Fruit fly (Drosophila melanogaster) whole organism, prepupa: Measurements from ENCODE around the gene Ir31a.
A peak's percentile ranks its signal among the peaks of the same experiment; 100 is the strongest.

Source experiments
- Blimp-1 ChIP-seq: fragments of 200-800 bp; sonication (Bioruptor generic); optimal IDR thresholded peaks from 3 replicates; lab custom pipeline; 2017; ENCODE audit warnings: missing biosample characterization, missing genetic modification characterization, mild to moderate bottlenecking, moderate library complexity, missing genetic modification reagents
- CG10631 ChIP-seq: fragments of 200-800 bp; sonication (Bioruptor generic); optimal IDR thresholded peaks from 2 replicates; lab custom pipeline; 2016; ENCODE audit warnings: missing biosample characterization, missing genetic modification characterization
- CG10669 ChIP-seq: fragments of 200-800 bp; sonication (Bioruptor generic); optimal IDR thresholded peaks from 3 replicates; lab custom pipeline; 2018; ENCODE audit warnings: missing biosample characterization, mild to moderate bottlenecking, missing genetic modification characterization, moderate library complexity
- CG11762 ChIP-seq: fragments of 200-800 bp; sonication (Bioruptor generic); optimal IDR thresholded peaks from 3 replicates; lab custom pipeline; 2016; ENCODE audit warnings: missing biosample characterization, missing genetic modification characterization; ENCODE audit not compliant: insufficient read depth
- CG11902 ChIP-seq: fragments of 200-800 bp; sonication (Bioruptor generic); optimal IDR thresholded peaks from 3 replicates; lab custom pipeline; 2016; ENCODE audit warnings: missing biosample characterization, missing genetic modification characterization
- CG16779 ChIP-seq: fragments of 200-800 bp; sonication (Bioruptor generic); optimal IDR thresholded peaks from 3 replicates; lab custom pipeline; 2017; ENCODE audit warnings: missing biosample characterization, mild to moderate bottlenecking, missing genetic modification characterization
- CG3032 ChIP-seq: fragments of 200-800 bp; optimal IDR thresholded peaks from 2 replicates; lab custom pipeline; 2019; ENCODE audit warnings: missing biosample characterization, mild to moderate bottlenecking, missing genetic modification characterization, moderate library complexity
- CG31627 ChIP-seq: fragments of 200-800 bp; sonication (Bioruptor generic); optimal IDR thresholded peaks from 3 replicates; lab custom pipeline; 2016; ENCODE audit warnings: missing biosample characterization, missing genetic modification characterization
- CG34406 ChIP-seq: fragments of 200-800 bp; sonication (Bioruptor generic); optimal IDR thresholded peaks from 3 replicates; lab custom pipeline; 2016; ENCODE audit warnings: missing biosample characterization, missing genetic modification characterization
- CG3919 ChIP-seq: fragments of 200-800 bp; sonication (Bioruptor generic); optimal IDR thresholded peaks from 3 replicates; lab custom pipeline; 2016; ENCODE audit warnings: missing biosample characterization, missing genetic modification characterization
- CG6276 ChIP-seq: fragments of 200-800 bp; sonication (Bioruptor generic); optimal IDR thresholded peaks from 2 replicates; lab custom pipeline; 2017; ENCODE audit warnings: missing biosample characterization, mild to moderate bottlenecking, missing genetic modification characterization
- CG6792 ChIP-seq: fragments of 200-800 bp; sonication (Bioruptor generic); optimal IDR thresholded peaks from 3 replicates; lab custom pipeline; 2016; ENCODE audit warnings: missing biosample characterization, missing genetic modification characterization
- CG7368 ChIP-seq: fragments of 200-800 bp; sonication (Bioruptor generic); optimal IDR thresholded peaks from 3 replicates; lab custom pipeline; 2016; ENCODE audit warnings: missing biosample characterization, missing genetic modification characterization
- CG8119 ChIP-seq: fragments of 200-800 bp; sonication (Bioruptor generic); IDR thresholded peaks from 3 replicates; pipeline ENCODE4 v1.3.6; 2022; ENCODE audit warnings: missing biosample characterization, missing genetic modification characterization
- Eip78C ChIP-seq: fragments of 200-800 bp; sonication (Bioruptor generic); peaks from one replicate; lab custom pipeline; 2016; ENCODE audit warnings: missing biosample characterization, missing genetic modification characterization
- Gug ChIP-seq: fragments of 200-800 bp; sonication (Bioruptor generic); IDR thresholded peaks from 2 replicates; pipeline ENCODE4 v1.3.6; 2022; ENCODE audit warnings: missing biosample characterization, missing genetic modification characterization
- Hr38 ChIP-seq: sonication (Bioruptor generic); optimal IDR thresholded peaks from 2 replicates; lab custom pipeline; 2016; ENCODE audit warnings: missing biosample characterization, missing genetic modification characterization
- Hr39 ChIP-seq: fragments of 200-800 bp; sonication (Bioruptor generic); optimal IDR thresholded peaks from 2 replicates; lab custom pipeline; 2016; ENCODE audit warnings: missing biosample characterization, missing genetic modification characterization
- Hr4 ChIP-seq: fragments of 200-800 bp; sonication (Bioruptor generic); optimal IDR thresholded peaks from 3 replicates; lab custom pipeline; 2016; ENCODE audit warnings: missing biosample characterization, missing genetic modification characterization
- Met ChIP-seq: fragments of 200-800 bp; sonication (Bioruptor generic); optimal IDR thresholded peaks from 3 replicates; lab custom pipeline; 2016; ENCODE audit warnings: missing biosample characterization, missing genetic modification characterization
- OdsH ChIP-seq: fragments of 200-800 bp; sonication (Bioruptor generic); optimal IDR thresholded peaks from 3 replicates; lab custom pipeline; 2016; ENCODE audit warnings: missing biosample characterization, missing genetic modification characterization
- achi ChIP-seq: fragments of 200-800 bp; sonication (Bioruptor generic); optimal IDR thresholded peaks from 3 replicates; lab custom pipeline; 2016; ENCODE audit warnings: missing biosample characterization, missing genetic modification characterization
- acj6 ChIP-seq: fragments of 200-800 bp; sonication (Bioruptor generic); optimal IDR thresholded peaks from 3 replicates; lab custom pipeline; 2016; ENCODE audit warnings: missing biosample characterization, missing genetic modification characterization
- dac ChIP-seq: fragments of 200-800 bp; sonication (Bioruptor generic); optimal IDR thresholded peaks from 2 replicates; lab custom pipeline; 2017; ENCODE audit warnings: missing biosample characterization, mild to moderate bottlenecking, missing genetic modification characterization
- eg ChIP-seq: fragments of 200-800 bp; sonication (Bioruptor generic); IDR thresholded peaks from 3 replicates; pipeline ENCODE4 v1.3.6; 2022; ENCODE audit warnings: missing biosample characterization, missing genetic modification characterization
- esn ChIP-seq: fragments of 200-800 bp; sonication (Bioruptor generic); optimal IDR thresholded peaks from 2 replicates; lab custom pipeline; 2016; ENCODE audit warnings: missing biosample characterization, mild to moderate bottlenecking, missing genetic modification characterization, moderate library complexity
- fd85E ChIP-seq: fragments of 200-800 bp; sonication (Bioruptor generic); optimal IDR thresholded peaks from 3 replicates; lab custom pipeline; 2016; ENCODE audit warnings: missing biosample characterization, missing genetic modification characterization
- fkh ChIP-seq: fragments of 200-800 bp; sonication (Bioruptor generic); optimal IDR thresholded peaks from 3 replicates; lab custom pipeline; 2017; ENCODE audit warnings: missing biosample characterization, mild to moderate bottlenecking, missing genetic modification characterization, moderate library complexity
- lz ChIP-seq: fragments of 200-800 bp; sonication (Bioruptor generic); optimal IDR thresholded peaks from 3 replicates; lab custom pipeline; 2016; ENCODE audit warnings: missing biosample characterization, missing genetic modification characterization
- pdm3 ChIP-seq: fragments of 200-800 bp; sonication (Bioruptor generic); optimal IDR thresholded peaks from 3 replicates; lab custom pipeline; 2016; ENCODE audit warnings: missing biosample characterization, missing genetic modification characterization
- spab ChIP-seq: fragments of 200-800 bp; sonication (Bioruptor generic); optimal IDR thresholded peaks from 2 replicates; lab custom pipeline; 2017; ENCODE audit warnings: missing biosample characterization, mild to moderate bottlenecking, missing genetic modification characterization, missing genetic modification reagents
- svp ChIP-seq: fragments of 200-800 bp; sonication (Bioruptor generic); peaks from one replicate; lab custom pipeline; 2016; ENCODE audit warnings: missing biosample characterization, missing genetic modification characterization
- topi ChIP-seq: fragments of 200-800 bp; sonication (Bioruptor generic); optimal IDR thresholded peaks from 3 replicates; lab custom pipeline; 2016; ENCODE audit warnings: missing biosample characterization, missing genetic modification characterization
- vri ChIP-seq: fragments of 200-800 bp; sonication (Bioruptor generic); optimal IDR thresholded peaks from 3 replicates; lab custom pipeline; 2016; ENCODE audit warnings: missing biosample characterization, mild to moderate bottlenecking, missing genetic modification characterization

Gene Ir31a

DNA sequence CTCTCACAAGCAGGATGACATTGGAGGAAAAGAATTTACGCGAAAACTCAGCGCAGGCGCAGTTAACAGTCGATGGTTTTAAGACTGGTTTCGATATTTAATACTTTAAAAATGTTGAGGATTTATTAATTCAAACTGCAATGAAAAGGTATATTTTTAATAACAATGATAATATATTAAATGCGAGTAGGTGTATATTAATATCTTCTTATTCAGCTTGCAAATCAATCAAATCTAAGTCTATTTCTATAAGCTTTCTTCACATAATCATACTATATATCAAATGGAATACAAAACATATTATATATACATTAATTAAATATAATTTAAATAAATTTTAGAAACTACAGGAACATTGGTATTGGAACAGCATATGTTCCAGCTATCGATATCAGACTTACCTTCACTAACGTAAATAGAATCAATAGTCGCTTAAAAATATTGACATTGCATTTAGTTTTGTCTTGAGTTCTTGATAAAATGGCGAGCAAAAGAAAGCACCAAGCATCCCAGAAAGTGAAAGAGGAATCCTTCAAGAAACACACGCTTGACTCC lies 30.3 kb downstream of the Ir31a start, which contains the start of the genes TBC1D16 and holn1:
Gene TBC1D16, minus strand, starts transcription at position 51 of the 555 bp plus-strand sequence.
Gene holn1, plus strand, starts transcription at position 390 of the 555 bp plus-strand sequence.
- TF ChIP-seq CG10631 (GFP tag; lab: Kevin White, UChicago) (no peak), fkh (peak; percentile 96)

DNA sequence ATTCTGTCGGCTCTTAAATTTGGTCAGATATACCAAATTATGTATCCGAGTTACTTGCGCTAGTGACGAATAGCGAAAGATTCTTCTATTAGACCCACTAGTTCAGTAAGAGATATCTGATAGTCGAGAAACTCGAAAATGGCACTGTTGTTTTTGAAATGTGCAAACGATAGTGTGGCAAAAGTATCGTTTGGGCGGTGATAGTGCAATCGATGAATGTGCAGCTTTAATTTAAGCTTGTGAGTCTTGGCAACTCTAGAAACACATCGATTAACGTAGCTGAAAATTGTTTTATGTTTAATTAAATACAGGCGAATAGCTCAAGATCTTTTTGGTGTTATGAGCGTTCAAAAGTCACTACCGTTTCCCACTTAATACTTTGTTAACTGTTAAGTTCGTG lies 32.0 kb downstream of the Ir31a start, which contains the start of gene STUB1:
Gene STUB1, plus strand, starts transcription at position 232 of the 400 bp plus-strand sequence.
- peak; percentile 36 for TF ChIP-seq esn (GFP tag; lab: Kevin White, UChicago)
- TF ChIP-seq CG31627, result peak; percentile 8
- peak; percentile 14 for TF ChIP-seq fkh
- no peak for TF ChIP-seq Hr4 (GFP tag; lab: Kevin White, UChicago)

- no peak for TF ChIP-seq CG10669 (GFP tag; lab: Kevin White, UChicago)
- TF ChIP-seq vri (GFP tag; lab: Kevin White, UChicago), result no peak
- no peak for TF ChIP-seq CG16779 (tag; lab: Kevin White, UChicago)
- no peak for TF ChIP-seq achi (GFP tag; lab: Kevin White, UChicago)
- no peak for TF ChIP-seq Hr38 (GFP tag; lab: Kevin White, UChicago)
- no peak for TF ChIP-seq acj6 (GFP tag; lab: Kevin White, UChicago)
- TF ChIP-seq fd85E (GFP tag; lab: Kevin White, UChicago), result no peak
These were observed 33.8 kb downstream of the Ir31a start, which contains the start of gene Nse4 for dm6 chr2L:10439174-10439573. Gene Nse4 (plus strand): TSS chr2L:10439440.

dm6 chr2L:10442048-10442790 lies 36.9 kb downstream of the Ir31a start, which contains the start of gene loh:
Gene loh (plus strand): TSS chr2L:10442534.
- TF ChIP-seq lz (GFP tag; lab: Kevin White, UChicago) (peak; percentile 1), Hr39 (GFP tag; lab: Kevin White, UChicago) (no peak), CG3919 (GFP tag; lab: Kevin White, UChicago) (no peak), dac (GFP tag; lab: Kevin White, UChicago) (no peak), CG11902 (GFP tag; lab: Kevin White, UChicago) (peak; percentile 13), svp (GFP tag; lab: Kevin White, UChicago) (no peak), CG3032 (tag; lab: Kevin White, UChicago) (peak; percentile 29), CG11762 (GFP tag; lab: Kevin White, UChicago) (no peak), acj6 (GFP tag; lab: Kevin White, UChicago) (peak; percentile 40), CG7368 (GFP tag; lab: Kevin White, UChicago) (no peak), eg (GFP tag; lab: Robert Waterston, UW) (no peak), Gug (GFP tag; lab: Robert Waterston, UW) (no peak), CG10631 (GFP tag; lab: Kevin White, UChicago) (peak; percentile 49), topi (peak; percentile 35), Eip78C (GFP tag; lab: Kevin White, UChicago) (peak; percentile 86), OdsH (GFP tag; lab: Kevin White, UChicago) (peak; percentile 50), CG6792 (GFP tag; lab: Kevin White, UChicago) (peak; percentile 37), Hr4 (GFP tag; lab: Kevin White, UChicago) (peak; percentile 32), Blimp-1 (peak; percentile 8), CG8119 (GFP tag; lab: Robert Waterston, UW) (no peak), esn (GFP tag; lab: Kevin White, UChicago) (peak; percentile 60)

dm6 chr2L:10452296-10452695 lies 46.9 kb downstream of the Ir31a start, which contains the start of gene ppk10:
Gene ppk10 (minus strand): TSS chr2L:10452396.
- TF ChIP-seq fkh (no peak), CG11762 (GFP tag; lab: Kevin White, UChicago) (no peak), CG6276 (GFP tag; lab: Kevin White, UChicago) (no peak), CG3032 (tag; lab: Kevin White, UChicago) (no peak), pdm3 (GFP tag; lab: Kevin White, UChicago) (no peak), spab (GFP tag; lab: Kevin White, UChicago) (no peak), Met (GFP tag; lab: Kevin White, UChicago) (no peak), CG34406 (GFP tag; lab: Kevin White, UChicago) (no peak), CG16779 (tag; lab: Kevin White, UChicago) (no peak), lz (GFP tag; lab: Kevin White, UChicago) (no peak)
- TF ChIP-seq, all 60 proteins: peak for 0
